Worm (Caenorhabditis elegans): ENCODE measurements around the gene sos-1.

DNA sequence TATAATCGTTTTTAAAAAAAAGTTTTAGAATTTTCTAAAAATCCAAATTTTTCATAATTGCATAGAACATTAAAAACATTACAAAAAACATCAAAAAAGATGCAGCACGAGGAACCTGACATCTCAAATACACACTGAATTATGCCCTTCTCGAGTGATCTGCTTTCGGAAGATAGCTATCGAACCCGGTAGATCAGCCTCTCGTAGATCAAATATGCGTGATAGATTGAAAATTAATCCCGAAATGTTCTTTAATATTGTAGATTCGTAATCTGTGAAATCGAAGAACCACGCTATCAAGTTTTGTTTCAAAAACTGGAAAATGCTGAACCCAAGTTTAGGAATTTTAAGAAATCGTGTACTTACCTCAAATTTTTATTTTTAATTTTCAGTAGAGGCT is 67.3 kb downstream of the sos-1 start:
- TF ChIP-seq elt-3 (tag; optimal IDR thresholded peaks at IDR 0.05) = no peak
- TF ChIP-seq nhr-28 (tag; optimal IDR thresholded peaks at IDR 0.05) = no peak
- TF ChIP-seq pha-4 (tag; optimal IDR thresholded peaks at IDR 0.05) = no peak
- TF ChIP-seq elt-2 (tag; optimal IDR thresholded peaks at IDR 0.05) = no peak
- TF ChIP-seq skn-1 (tag; optimal IDR thresholded peaks at IDR 0.05) = no peak
- TF ChIP-seq nhr-77 (tag; optimal IDR thresholded peaks at IDR 0.05) = no peak
- TF ChIP-seq nhr-25 (tag; optimal IDR thresholded peaks at IDR 0.05) = no peak
- TF ChIP-seq snpc-4 (tag; optimal IDR thresholded peaks at IDR 0.05) = no peak
- no peak for TF ChIP-seq mdl-1 (tag; optimal IDR thresholded peaks at IDR 0.05)
- TF ChIP-seq aly-2 (tag; optimal IDR thresholded peaks at IDR 0.05) = no peak
- TF ChIP-seq ceh-82 (tag; optimal IDR thresholded peaks at IDR 0.05) = no peak
